Fruit fly (Drosophila melanogaster) whole organism, embryonic: ENCODE measurements around the gene CG17549.
A peak's percentile ranks its signal among the peaks of the same experiment; 100 is the strongest.

Experiments
- Abd-B ChIP-seq: fragments of 200-800 bp; sonication (Bioruptor generic); optimal IDR thresholded peaks from 2 replicates; lab custom pipeline; 2018; ENCODE audit warnings: missing biosample characterization, mild to moderate bottlenecking, missing genetic modification characterization, moderate library complexity
- CG10431 ChIP-seq: fragments of 200-800 bp; sonication (Bioruptor generic); optimal IDR thresholded peaks from 3 replicates; lab custom pipeline; 2018; ENCODE audit warnings: missing biosample characterization, mild to moderate bottlenecking, missing genetic modification characterization
- CG10543 ChIP-seq: fragments of 200-800 bp; sonication (Bioruptor generic); optimal IDR thresholded peaks from 3 replicates; lab custom pipeline; 2017; ENCODE audit warnings: missing biosample characterization, mild to moderate bottlenecking, missing genetic modification characterization, moderate library complexity
- CG11085 ChIP-seq: fragments of 200-800 bp; sonication (Bioruptor generic); IDR thresholded peaks from 2 replicates; pipeline ENCODE4 v1.3.6; 2022; ENCODE audit warnings: missing biosample characterization, missing genetic modification characterization
- CG12236 ChIP-seq: fragments of 200-800 bp; sonication (Bioruptor generic); optimal IDR thresholded peaks from 2 replicates; lab custom pipeline; 2016; ENCODE audit warnings: missing biosample characterization, missing genetic modification characterization
- CG12744 ChIP-seq: fragments of 200-800 bp; sonication (Bioruptor generic); optimal IDR thresholded peaks from 2 replicates; lab custom pipeline; 2016; ENCODE audit warnings: missing biosample characterization, missing genetic modification characterization
- CG13424 ChIP-seq: fragments of 200-800 bp; sonication (Bioruptor generic); optimal IDR thresholded peaks from 2 replicates; lab custom pipeline; 2019; ENCODE audit warnings: missing biosample characterization, mild to moderate bottlenecking, missing genetic modification characterization, moderate library complexity
- CG14014 ChIP-seq: fragments of 200-800 bp; sonication (Bioruptor generic); IDR thresholded peaks from 2 replicates; pipeline ENCODE4 v1.3.6; 2022; ENCODE audit warnings: missing biosample characterization, missing genetic modification characterization
- CG15514 ChIP-seq: fragments of 200-800 bp; sonication (Bioruptor generic); optimal IDR thresholded peaks from 3 replicates; lab custom pipeline; 2017; ENCODE audit warnings: missing biosample characterization, missing genetic modification characterization, mild to moderate bottlenecking, moderate library complexity, missing genetic modification reagents
- CG15696 ChIP-seq: fragments of 200-800 bp; sonication (Bioruptor generic); optimal IDR thresholded peaks from 2 replicates; lab custom pipeline; 2019; ENCODE audit warnings: missing biosample characterization, mild to moderate bottlenecking, missing genetic modification characterization, moderate library complexity
- CG1603 ChIP-seq: fragments of 200-800 bp; sonication (Bioruptor generic); optimal IDR thresholded peaks from 2 replicates; lab custom pipeline; 2019; ENCODE audit warnings: missing biosample characterization, mild to moderate bottlenecking, missing genetic modification characterization, moderate library complexity
- CG18599 ChIP-seq: fragments of 200-800 bp; sonication (Bioruptor generic); optimal IDR thresholded peaks from 3 replicates; lab custom pipeline; 2017; ENCODE audit warnings: missing biosample characterization, missing genetic modification characterization, mild to moderate bottlenecking, moderate library complexity, missing genetic modification reagents
- CG18619 ChIP-seq: fragments of 200-800 bp; sonication (Bioruptor generic); optimal IDR thresholded peaks from 3 replicates; lab custom pipeline; 2017; ENCODE audit warnings: missing biosample characterization, mild to moderate bottlenecking, missing genetic modification characterization
- CG31388 ChIP-seq: fragments of 200-800 bp; sonication (Bioruptor generic); optimal IDR thresholded peaks from 2 replicates; lab custom pipeline; 2016; ENCODE audit warnings: missing biosample characterization, missing genetic modification characterization
- CG3163 ChIP-seq: fragments of 200-800 bp; sonication (Bioruptor generic); optimal IDR thresholded peaks from 3 replicates; lab custom pipeline; 2016; ENCODE audit warnings: missing biosample characterization, missing genetic modification characterization
- CG4360 ChIP-seq: fragments of 200-800 bp; sonication (Bioruptor generic); IDR thresholded peaks from 2 replicates; pipeline ENCODE4 v1.3.6; 2022; ENCODE audit warnings: missing biosample characterization, missing genetic modification characterization
- CG7786 ChIP-seq: fragments of 200-800 bp; sonication (Bioruptor generic); optimal IDR thresholded peaks from 2 replicates; lab custom pipeline; 2016; ENCODE audit warnings: missing biosample characterization, missing genetic modification characterization
- CG8924 ChIP-seq: fragments of 200-800 bp; optimal IDR thresholded peaks from 3 replicates; lab custom pipeline; 2019; ENCODE audit warnings: missing biosample characterization, mild to moderate bottlenecking, missing genetic modification characterization, moderate library complexity
- CG9817 ChIP-seq: fragments of 200-800 bp; sonication (Bioruptor generic); optimal IDR thresholded peaks from 2 replicates; lab custom pipeline; 2018; ENCODE audit warnings: missing biosample characterization, mild to moderate bottlenecking, missing genetic modification characterization, moderate library complexity
- Dad ChIP-seq: fragments of 200-800 bp; sonication (Bioruptor generic); optimal IDR thresholded peaks from 3 replicates; lab custom pipeline; 2016; ENCODE audit warnings: missing biosample characterization, missing genetic modification characterization
- GATAe ChIP-seq: fragments of 200-800 bp; sonication (Bioruptor generic); conservative IDR thresholded peaks from 2 replicates; pipeline ENCODE4 v1.3.6; 2022; ENCODE audit warnings: missing biosample characterization, missing genetic modification characterization
- HmgD ChIP-seq: fragments of 200-800 bp; sonication (Bioruptor generic); optimal IDR thresholded peaks from 3 replicates; lab custom pipeline; 2016; ENCODE audit warnings: missing biosample characterization, missing genetic modification characterization
- NK7.1 ChIP-seq: fragments of 200-800 bp; sonication (Bioruptor generic); optimal IDR thresholded peaks from 3 replicates; lab custom pipeline; 2016; ENCODE audit warnings: missing biosample characterization, missing genetic modification characterization
- Ravus ChIP-seq: fragments of 200-800 bp; sonication (Bioruptor generic); IDR thresholded peaks from 2 replicates; pipeline ENCODE4 v1.3.6; 2022; ENCODE audit warnings: missing biosample characterization, missing genetic modification characterization
- Xbp1 ChIP-seq: fragments of 200-800 bp; sonication (Bioruptor generic); optimal IDR thresholded peaks from 3 replicates; lab custom pipeline; 2016; ENCODE audit warnings: missing biosample characterization, mild to moderate bottlenecking, missing genetic modification characterization
- Xrp1 ChIP-seq: fragments of 200-800 bp; sonication (Bioruptor generic); IDR thresholded peaks from 2 replicates; pipeline ENCODE4 v1.3.6; 2022; ENCODE audit warnings: missing biosample characterization, missing genetic modification characterization
- ato ChIP-seq: fragments of 200-800 bp; sonication (Bioruptor generic); IDR thresholded peaks from 2 replicates; pipeline ENCODE4 v1.3.6; 2022; ENCODE audit warnings: missing biosample characterization, missing genetic modification characterization; ENCODE audit not compliant: partially characterized antibody
- az2 ChIP-seq: fragments of 200-800 bp; sonication (Bioruptor generic); optimal IDR thresholded peaks from 3 replicates; lab custom pipeline; 2016; ENCODE audit warnings: missing biosample characterization, missing genetic modification characterization
- bsh ChIP-seq, 2 experiments: fragments of 200-800 bp; sonication (Bioruptor generic); optimal IDR thresholded peaks; 2 replicates each; lab custom pipeline; 2017 to 2018; ENCODE audit warnings: mild to moderate bottlenecking in 2 of 2, missing biosample characterization in 2 of 2, missing genetic modification characterization in 2 of 2, moderate library complexity in 1 of 2
- chinmo ChIP-seq: fragments of 200-800 bp; sonication (Bioruptor generic); IDR thresholded peaks from 4 replicates; pipeline ENCODE4 v1.3.6; 2022; ENCODE audit warnings: missing biosample characterization, missing genetic modification characterization; ENCODE audit not compliant: partially characterized antibody
- ci ChIP-seq: fragments of 200-800 bp; sonication (Bioruptor generic); IDR thresholded peaks from 3 replicates; pipeline ENCODE4 v1.3.6; 2022; ENCODE audit warnings: missing biosample characterization, missing genetic modification characterization
- fd102C ChIP-seq: fragments of 200-800 bp; sonication (Bioruptor generic); optimal IDR thresholded peaks from 2 replicates; lab custom pipeline; 2018; ENCODE audit warnings: missing biosample characterization, mild to moderate bottlenecking, missing genetic modification characterization, moderate library complexity
- fd64A ChIP-seq: fragments of 200-800 bp; sonication (Bioruptor generic); optimal IDR thresholded peaks from 3 replicates; lab custom pipeline; 2018; ENCODE audit warnings: missing biosample characterization, mild to moderate bottlenecking, missing genetic modification characterization
- kay ChIP-seq: fragments of 200-800 bp; sonication (Bioruptor generic); optimal IDR thresholded peaks from 2 replicates; lab custom pipeline; 2016; ENCODE audit warnings: missing biosample characterization, missing genetic modification characterization
- lab ChIP-seq: fragments of 200-800 bp; sonication (Bioruptor generic); optimal IDR thresholded peaks from 3 replicates; lab custom pipeline; 2017; ENCODE audit warnings: missing biosample characterization, missing genetic modification characterization, mild to moderate bottlenecking, moderate library complexity, missing genetic modification reagents
- oc ChIP-seq: fragments of 200-800 bp; sonication (Bioruptor generic); optimal IDR thresholded peaks from 2 replicates; lab custom pipeline; 2018; ENCODE audit warnings: missing biosample characterization, mild to moderate bottlenecking, missing genetic modification characterization, moderate library complexity
- odd ChIP-seq: fragments of 200-800 bp; sonication (Bioruptor generic); optimal IDR thresholded peaks from 2 replicates; lab custom pipeline; 2017; ENCODE audit warnings: missing biosample characterization, mild to moderate bottlenecking, missing genetic modification characterization
- phol ChIP-seq: fragments of 200-800 bp; sonication (Bioruptor generic); optimal IDR thresholded peaks from 3 replicates; lab custom pipeline; 2018; ENCODE audit warnings: missing biosample characterization, mild to moderate bottlenecking, missing genetic modification characterization, moderate library complexity
- rib ChIP-seq: fragments of 200-800 bp; sonication (Bioruptor generic); IDR thresholded peaks from 2 replicates; pipeline ENCODE4 v1.3.6; 2022; ENCODE audit warnings: missing biosample characterization, missing genetic modification characterization
- sc ChIP-seq, 3 experiments: fragments of >200 bp in 2 of 3; fragments of 200-800 bp in 1 of 3; sonication (Bioruptor generic) in 1 of 3; optimal IDR thresholded peaks; 2 replicates in 2 of 3; 3 replicates in 1 of 3; lab custom pipeline; 2017; ENCODE audit warnings: mild to moderate bottlenecking in 1 of 3, missing biosample characterization in 1 of 3, missing genetic modification characterization in 1 of 3, missing genetic modification reagents in 1 of 3
- sqz ChIP-seq: fragments of 200-800 bp; sonication (Bioruptor generic); optimal IDR thresholded peaks from 3 replicates; lab custom pipeline; 2018; ENCODE audit warnings: missing biosample characterization, mild to moderate bottlenecking, missing genetic modification characterization
- tna ChIP-seq: fragments of 200-800 bp; sonication (Bioruptor generic); IDR thresholded peaks from 2 replicates; pipeline ENCODE4 v1.3.6; 2022; ENCODE audit warnings: missing biosample characterization, missing genetic modification characterization; ENCODE audit not compliant: partially characterized antibody
- trem ChIP-seq: fragments of 200-800 bp; optimal IDR thresholded peaks from 3 replicates; lab custom pipeline; 2019; ENCODE audit warnings: missing biosample characterization, mild to moderate bottlenecking, missing genetic modification characterization, moderate library complexity
- twi ChIP-seq: fragments of 200-800 bp; optimal IDR thresholded peaks from 2 replicates; lab custom pipeline; 2019; ENCODE audit warnings: missing biosample characterization, mild to moderate bottlenecking, missing genetic modification characterization, moderate library complexity
- unc-4 ChIP-seq: fragments of 200-800 bp; sonication (Bioruptor generic); IDR thresholded peaks from 2 replicates; pipeline ENCODE4 v1.3.6; 2022; ENCODE audit warnings: missing biosample characterization, missing genetic modification characterization; ENCODE audit not compliant: partially characterized antibody
- wor ChIP-seq: fragments of 200-800 bp; sonication (Bioruptor generic); IDR thresholded peaks from 2 replicates; pipeline ENCODE4 v1.3.6; 2022; ENCODE audit warnings: missing biosample characterization, missing genetic modification characterization
- z ChIP-seq: fragments of 200-800 bp; sonication (Bioruptor generic); IDR thresholded peaks from 3 replicates; pipeline ENCODE4 v1.3.6; 2022; ENCODE audit warnings: missing biosample characterization, missing genetic modification characterization
- zf30C ChIP-seq: fragments of 200-800 bp; sonication (Bioruptor generic); optimal IDR thresholded peaks from 3 replicates; lab custom pipeline; 2018; ENCODE audit warnings: missing biosample characterization, mild to moderate bottlenecking, missing genetic modification characterization
- zfh2 ChIP-seq: fragments of 200-800 bp; sonication (Bioruptor generic); optimal IDR thresholded peaks from 2 replicates; lab custom pipeline; 2016; ENCODE audit warnings: missing biosample characterization, missing genetic modification characterization

CG17549 gene

dm6 chr2L:19342018-19342417 lies 47.9 kb downstream of the CG17549 start (continued):
- TF ChIP-seq lab, result peak; percentile 3
- peak; percentile 28 for TF ChIP-seq twi (tag; lab: Kevin White, UChicago)
- TF ChIP-seq kay (GFP tag; lab: Kevin White, UChicago), result no peak
- TF ChIP-seq Xrp1 (GFP tag; lab: Robert Waterston, UW), result peak; percentile 76
- TF ChIP-seq CG10543 (GFP tag; lab: Kevin White, UChicago), result no peak
- no peak for TF ChIP-seq CG31388 (GFP tag; lab: Kevin White, UChicago)
- TF ChIP-seq Xbp1 (GFP tag; lab: Kevin White, UChicago), result peak; percentile 62
- TF ChIP-seq zf30C (GFP tag; lab: Kevin White, UChicago), result no peak
- TF ChIP-seq Dad (GFP tag; lab: Kevin White, UChicago), result no peak
- TF ChIP-seq Abd-B (GFP tag; lab: Kevin White, UChicago), result no peak
- no peak for TF ChIP-seq zfh2
- TF ChIP-seq chinmo (GFP tag; lab: Robert Waterston, UW), result no peak
- TF ChIP-seq ato (GFP tag; lab: Robert Waterston, UW), result no peak
- no peak for TF ChIP-seq NK7.1 (GFP tag; lab: Kevin White, UChicago)
- TF ChIP-seq bsh (GFP tag; optimal IDR thresholded peaks at IDR 0.05; lab: Kevin White, UChicago), result peak; percentile 84 to 92
- TF ChIP-seq CG9817 (tag; lab: Kevin White, UChicago), result no peak
- TF ChIP-seq fd64A (GFP tag; lab: Kevin White, UChicago), result peak; percentile 20
- no peak for TF ChIP-seq unc-4 (GFP tag; lab: Robert Waterston, UW)
- TF ChIP-seq z (GFP tag; lab: Robert Waterston, UW), result no peak
- TF ChIP-seq trem (tag; lab: Kevin White, UChicago), result peak; percentile 34
- TF ChIP-seq odd (GFP tag; lab: Kevin White, UChicago), result no peak
- no peak for TF ChIP-seq CG3163 (GFP tag; lab: Kevin White, UChicago)
- peak; percentile 34 for TF ChIP-seq CG8924 (tag; lab: Kevin White, UChicago)
- peak; percentile 1 for TF ChIP-seq CG18599 (GFP tag; lab: Kevin White, UChicago)
- TF ChIP-seq CG7786 (GFP tag; lab: Kevin White, UChicago), result no peak
- no peak for TF ChIP-seq Ravus (GFP tag; lab: Robert Waterston, UW)
- 0 out of 2 replicates have a peak, but pooled peaks have one; percentile 12 for TF ChIP-seq CG4360 (GFP tag; lab: Robert Waterston, UW)
- TF ChIP-seq GATAe (GFP tag; lab: Robert Waterston, UW), result no peak
- no peak for TF ChIP-seq CG12744 (GFP tag; lab: Kevin White, UChicago)
- no peak for TF ChIP-seq sqz (GFP tag; lab: Kevin White, UChicago)
- peak; percentile 15 for TF ChIP-seq CG15696
- TF ChIP-seq phol (tag; lab: Kevin White, UChicago), result peak; percentile 68
- TF ChIP-seq tna, result no peak
- peak; percentile 32; the same call in 1 of the 2 replicates for TF ChIP-seq wor (GFP tag; lab: Robert Waterston, UW)
- peak; percentile 58 for TF ChIP-seq az2
- peak; percentile 25 for TF ChIP-seq CG12236
- peak; percentile 58; the same call in 1 of the 3 replicates for TF ChIP-seq ci (GFP tag; lab: Robert Waterston, UW)
- TF ChIP-seq sc (optimal IDR thresholded peaks at IDR 0.05; lab: Kevin White, UChicago), result no peak
- TF ChIP-seq sc (GFP tag; optimal IDR thresholded peaks at IDR 0.05; lab: Kevin White, UChicago), result peak; percentile 53
- TF ChIP-seq CG1603, result peak; percentile 83
- TF ChIP-seq CG15514 (GFP tag; lab: Kevin White, UChicago), result no peak
- TF ChIP-seq CG18619 (GFP tag; lab: Kevin White, UChicago), result no peak
- TF ChIP-seq oc (tag; lab: Kevin White, UChicago), result peak; percentile 55
- TF ChIP-seq CG13424 (tag; lab: Kevin White, UChicago), result peak; percentile 28
- TF ChIP-seq CG10431 (GFP tag; lab: Kevin White, UChicago), result no peak
- no peak for TF ChIP-seq CG11085 (GFP tag; lab: Robert Waterston, UW)
- TF ChIP-seq HmgD, result no peak
- TF ChIP-seq CG14014 (GFP tag; lab: Robert Waterston, UW), result no peak
- TF ChIP-seq fd102C (GFP tag; lab: Kevin White, UChicago), result no peak
- TF ChIP-seq rib, result no peak
